Worm (Caenorhabditis elegans): ENCODE results near the gene W02D7.12.

DNA sequence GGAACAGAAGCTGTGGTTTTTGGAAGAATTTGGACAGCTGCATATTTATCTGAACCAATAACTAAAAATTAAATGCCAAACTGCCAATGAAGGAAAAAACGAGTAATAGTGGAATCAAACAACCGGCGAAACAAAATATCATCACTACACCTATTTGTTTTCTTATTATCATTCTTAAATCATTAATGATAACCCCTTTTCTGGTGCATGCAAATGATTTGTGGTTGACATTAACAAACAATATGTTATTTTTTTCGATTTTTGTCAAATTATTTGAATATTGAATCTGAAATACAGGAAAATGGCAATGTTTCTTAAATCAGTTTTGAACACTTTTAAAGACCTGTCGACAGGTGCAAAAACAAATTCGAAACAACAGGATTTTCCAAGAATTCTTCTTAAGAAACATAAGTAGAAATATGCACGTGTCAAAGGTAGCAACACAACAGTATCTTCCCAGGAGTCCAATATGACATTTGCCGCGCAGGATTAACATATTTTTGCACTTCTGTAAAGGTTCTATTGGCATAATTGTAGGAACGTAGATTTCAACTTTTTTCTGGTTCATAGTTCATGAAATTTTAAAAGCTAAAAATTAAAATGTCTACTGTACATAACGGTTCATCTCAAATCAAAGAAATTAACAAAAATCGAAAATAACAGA is 12.0 kb upstream of the W02D7.12 start, which contains the start of gene W02D7.5:
- TF ChIP-seq unc-62 (GFP tag; optimal IDR thresholded peaks at IDR 0.05) (no peak), blmp-1 (tag; optimal IDR thresholded peaks at IDR 0.05; ENCODE audit: insufficient read depth) (no peak), aly-2 (tag; optimal IDR thresholded peaks at IDR 0.05) (no peak), nhr-11 (tag; optimal IDR thresholded peaks at IDR 0.05) (no peak), nhr-23 (tag; optimal IDR thresholded peaks at IDR 0.05) (no peak), ama-1 (optimal IDR thresholded peaks at IDR 0.05) (no peak), fos-1 (tag; optimal IDR thresholded peaks at IDR 0.05) (no peak), ceh-16 (tag; optimal IDR thresholded peaks at IDR 0.05) (no peak), sem-4 (tag; optimal IDR thresholded peaks at IDR 0.05) (no peak), ztf-11 (tag; optimal IDR thresholded peaks at IDR 0.05) (no peak), mdl-1 (tag; optimal IDR thresholded peaks at IDR 0.05) (no peak), snpc-4 (tag; optimal IDR thresholded peaks at IDR 0.05) (no peak)
